Worm (Caenorhabditis elegans): ENCODE measurements around the gene F58F12.3.

- no peak for TF ChIP-seq zfp-3 (GFP tag; conservative IDR thresholded peaks at IDR 0.05)
- TF ChIP-seq attf-4 (tag; optimal IDR thresholded peaks at IDR 0.05), result no peak
- no peak for TF ChIP-seq zip-11 (GFP tag; IDR thresholded peaks at IDR 0.05)
- no peak for TF ChIP-seq dmd-6 (GFP tag; IDR thresholded peaks at IDR 0.05)
- peak in 1 of 2 experiments; percentile 70 for TF ChIP-seq unc-62 (GFP tag; optimal IDR thresholded peaks at IDR 0.05 in 1 of 2)
- TF ChIP-seq unc-62 (tag; optimal IDR thresholded peaks at IDR 0.05), result no peak
- TF ChIP-seq cey-2 (tag; optimal IDR thresholded peaks at IDR 0.05; ENCODE audit: borderline replicate concordance, insufficient read depth), result no peak
- no peak for TF ChIP-seq madf-9 (GFP tag; conservative IDR thresholded peaks at IDR 0.05)
- no peak for TF ChIP-seq egl-43 (GFP tag; IDR thresholded peaks at IDR 0.05)
- no peak for TF ChIP-seq dve-1 (tag; optimal IDR thresholded peaks at IDR 0.05; ENCODE audit: insufficient read depth)
- no peak for TF ChIP-seq daf-8 (GFP tag; IDR thresholded peaks at IDR 0.05)
- TF ChIP-seq egl-27 (tag; optimal IDR thresholded peaks at IDR 0.05), result no peak
Observed at ce11 chrII:6371003-6371402, 20.1 kb downstream of the F58F12.3 start, which contains the start of gene lin-23.
